Worm (Caenorhabditis elegans) whole organism, L1 larva: ENCODE results near the gene tat-3.

Experiments used
- C16A3.4 ChIP-seq: fragments of 150-350 bp; optimal IDR thresholded peaks from 2 replicates; lab custom pipeline; 2014; ENCODE audit warnings: missing biosample characterization, missing genetic modification characterization
- C34B4.2 ChIP-seq: sonication (generic microtip); optimal IDR thresholded peaks from 2 replicates; lab custom pipeline; 2017; ENCODE audit warnings: mild to moderate bottlenecking, missing genetic modification characterization, missing compliant biosample characterization
- Y116A8C.19 ChIP-seq: sonication (generic microtip); optimal IDR thresholded peaks from 2 replicates; lab custom pipeline; 2016; ENCODE audit warnings: missing compliant biosample characterization, missing genetic modification characterization, borderline replicate concordance
- aha-1 ChIP-seq: fragments of 150-350 bp; optimal IDR thresholded peaks from 2 replicates; lab custom pipeline; 2014; ENCODE audit warnings: missing biosample characterization, missing genetic modification characterization
- ceh-8 ChIP-seq: fragments of 200-800 bp; sonication (Bioruptor generic); optimal IDR thresholded peaks from 2 replicates; lab custom pipeline; 2018; ENCODE audit warnings: mild to moderate bottlenecking, missing genetic modification characterization, moderate library complexity, missing compliant biosample characterization
- ceh-82 ChIP-seq, 3 experiments: fragments of 150-350 bp in 1 of 3; sonication (generic microtip) in 2 of 3; optimal IDR thresholded peaks; 2 replicates each; lab custom pipeline; 2014 to 2017; ENCODE audit warnings: missing biosample characterization in 3 of 3, missing genetic modification characterization in 3 of 3
- ceh-88 ChIP-seq: fragments of 200-800 bp; sonication (Bioruptor generic); IDR thresholded peaks from 2 replicates; pipeline ENCODE4 v1.3.6; 2022; ENCODE audit warnings: missing genetic modification characterization, missing compliant biosample characterization
- ces-1 ChIP-seq: fragments of 150-350 bp; optimal IDR thresholded peaks from 2 replicates; lab custom pipeline; 2014; ENCODE audit warnings: missing biosample characterization, missing genetic modification reagents, missing genetic modification characterization
- efl-1 ChIP-seq, 4 experiments: fragments of 150-350 bp; optimal IDR thresholded peaks in 3 of 4; peaks in 1 of 4; 1 replicate in 1 of 4; 2 replicates in 3 of 4; lab custom pipeline; 2014; ENCODE audit warnings: missing biosample characterization in 2 of 4, missing genetic modification characterization in 2 of 4, missing genetic modification reagents in 2 of 4
- egl-27 ChIP-seq, 2 experiments: fragments of 150-350 bp in 1 of 2; sonication (generic microtip); optimal IDR thresholded peaks; 3 replicates each; lab custom pipeline; 2017 to 2018; ENCODE audit warnings: missing biosample characterization in 2 of 2, missing genetic modification characterization in 2 of 2, missing genetic modification reagents in 2 of 2
- fkh-10 ChIP-seq: sonication (generic microtip); optimal IDR thresholded peaks from 2 replicates; lab custom pipeline; 2017; ENCODE audit warnings: missing biosample characterization, missing genetic modification reagents, missing genetic modification characterization
- fkh-4 ChIP-seq: sonication (generic microtip); optimal IDR thresholded peaks from 2 replicates; lab custom pipeline; 2016; ENCODE audit warnings: missing compliant biosample characterization, missing genetic modification characterization, borderline replicate concordance
- fkh-8 ChIP-seq: sonication (generic microtip); optimal IDR thresholded peaks from 2 replicates; lab custom pipeline; 2016; ENCODE audit warnings: mild to moderate bottlenecking, missing genetic modification characterization, missing compliant biosample characterization
- hlh-4 ChIP-seq: sonication (generic microtip); optimal IDR thresholded peaks from 2 replicates; lab custom pipeline; 2016; ENCODE audit warnings: mild to moderate bottlenecking, missing genetic modification characterization, missing compliant biosample characterization
- hpl-2 ChIP-seq: fragments of 150-350 bp; optimal IDR thresholded peaks from 2 replicates; lab custom pipeline; 2014; ENCODE audit warnings: missing biosample characterization, missing genetic modification reagents, missing genetic modification characterization
- isw-1 ChIP-seq: fragments of 200-800 bp; sonication (Bioruptor generic); IDR thresholded peaks from 2 replicates; pipeline ENCODE4 v1.3.6; 2022; ENCODE audit warnings: missing genetic modification characterization, missing compliant biosample characterization
- jun-1 ChIP-seq: fragments of 150-350 bp; optimal IDR thresholded peaks from 2 replicates; lab custom pipeline; 2014; ENCODE audit warnings: missing biosample characterization, missing genetic modification reagents, missing genetic modification characterization
- lin-13 ChIP-seq: fragments of 150-350 bp; optimal IDR thresholded peaks from 2 replicates; lab custom pipeline; 2014; ENCODE audit warnings: missing biosample characterization, missing genetic modification reagents, missing genetic modification characterization
- lin-15B ChIP-seq: fragments of 150-350 bp; sonication (generic microtip); optimal IDR thresholded peaks from 3 replicates; lab custom pipeline; 2014; ENCODE audit warnings: missing biosample characterization, missing genetic modification characterization
- lir-3 ChIP-seq: sonication (generic microtip); optimal IDR thresholded peaks from 2 replicates; lab custom pipeline; 2016; ENCODE audit warnings: mild to moderate bottlenecking, missing genetic modification characterization, moderate library complexity, missing compliant biosample characterization; ENCODE audit not compliant: poor library complexity
- lsy-2 ChIP-seq, 2 experiments: fragments of 150-350 bp; optimal IDR thresholded peaks; 2 replicates each; lab custom pipeline; 2014; ENCODE audit warnings: missing biosample characterization in 2 of 2, missing genetic modification characterization in 2 of 2
- mab-9 ChIP-seq: fragments of 200-800 bp; sonication (Bioruptor generic); IDR thresholded peaks from 2 replicates; pipeline ENCODE4 v1.3.6; 2022; ENCODE audit warnings: missing genetic modification reagents, missing genetic modification characterization, missing compliant biosample characterization
- mdl-1 ChIP-seq, 2 experiments: fragments of 150-350 bp; optimal IDR thresholded peaks; 2 replicates each; lab custom pipeline; 2014 to 2017; ENCODE audit warnings: missing biosample characterization in 2 of 2, missing genetic modification characterization in 2 of 2, inconsistent platforms in 1 of 2
- nhr-11 ChIP-seq: fragments of 150-350 bp; optimal IDR thresholded peaks from 2 replicates; lab custom pipeline; 2014; ENCODE audit warnings: missing biosample characterization, missing genetic modification characterization
- nhr-12 ChIP-seq: sonication (generic microtip); optimal IDR thresholded peaks from 2 replicates; lab custom pipeline; 2017; ENCODE audit warnings: missing biosample characterization, missing genetic modification characterization
- nhr-19 ChIP-seq: fragments of 200-800 bp; sonication (Bioruptor generic); conservative IDR thresholded peaks from 2 replicates; pipeline ENCODE4 v1.3.6; 2022; ENCODE audit warnings: missing genetic modification characterization, missing compliant biosample characterization
- nhr-20 ChIP-seq: sonication (generic microtip); optimal IDR thresholded peaks from 2 replicates; lab custom pipeline; 2016; ENCODE audit warnings: mild to moderate bottlenecking, missing genetic modification characterization, missing compliant biosample characterization
- nhr-237 ChIP-seq: fragments of 150-350 bp; optimal IDR thresholded peaks from 2 replicates; lab custom pipeline; 2014; ENCODE audit warnings: missing biosample characterization, missing genetic modification characterization
- nhr-28 ChIP-seq: fragments of 150-350 bp; optimal IDR thresholded peaks from 2 replicates; lab custom pipeline; 2014; ENCODE audit warnings: missing biosample characterization, missing genetic modification characterization
- nhr-47 ChIP-seq: sonication (generic microtip); optimal IDR thresholded peaks from 2 replicates; lab custom pipeline; 2016; ENCODE audit warnings: mild to moderate bottlenecking, missing genetic modification characterization, moderate library complexity, missing compliant biosample characterization
- nhr-71 ChIP-seq: sonication (generic microtip); optimal IDR thresholded peaks from 2 replicates; lab custom pipeline; 2016; ENCODE audit warnings: mild to moderate bottlenecking, missing genetic modification characterization, moderate library complexity, missing compliant biosample characterization
- nhr-84 ChIP-seq: sonication (generic microtip); optimal IDR thresholded peaks from 2 replicates; lab custom pipeline; 2017; ENCODE audit warnings: missing biosample characterization, missing genetic modification characterization
- nhr-85 ChIP-seq: sonication (generic microtip); peaks from one replicate; lab custom pipeline; 2016; ENCODE audit warnings: missing genetic modification characterization, inconsistent platforms, missing compliant biosample characterization
- pag-3 ChIP-seq: sonication (generic microtip); optimal IDR thresholded peaks from 2 replicates; lab custom pipeline; 2017; ENCODE audit warnings: missing genetic modification characterization, mild to moderate bottlenecking, missing compliant biosample characterization, antibody characterized with exemption, borderline replicate concordance; ENCODE audit not compliant: insufficient read depth
- pqm-1 ChIP-seq: sonication (generic microtip); optimal IDR thresholded peaks from 3 replicates; lab custom pipeline; 2017; ENCODE audit warnings: missing biosample characterization, missing genetic modification characterization
- skn-1 ChIP-seq: fragments of 150-350 bp; optimal IDR thresholded peaks from 2 replicates; lab custom pipeline; 2014; ENCODE audit warnings: missing biosample characterization, missing genetic modification characterization
- snu-23 ChIP-seq: sonication (generic microtip); optimal IDR thresholded peaks from 2 replicates; lab custom pipeline; 2016; ENCODE audit warnings: missing genetic modification characterization, missing compliant biosample characterization
- sptf-1 ChIP-seq: fragments of 150-350 bp; optimal IDR thresholded peaks from 2 replicates; lab custom pipeline; 2014; ENCODE audit warnings: missing biosample characterization, missing genetic modification characterization
- sup-37 ChIP-seq: fragments of 200-800 bp; sonication (Bioruptor generic); optimal IDR thresholded peaks from 2 replicates; lab custom pipeline; 2018; ENCODE audit warnings: mild to moderate bottlenecking, missing genetic modification characterization, missing compliant biosample characterization
- tbx-2 ChIP-seq: sonication (generic microtip); optimal IDR thresholded peaks from 2 replicates; lab custom pipeline; 2016; ENCODE audit warnings: missing genetic modification characterization, missing compliant biosample characterization
- tlp-1 ChIP-seq: fragments of 150-350 bp; optimal IDR thresholded peaks from 2 replicates; lab custom pipeline; 2014; ENCODE audit warnings: missing biosample characterization, missing genetic modification characterization
- unc-30 ChIP-seq: sonication (generic microtip); optimal IDR thresholded peaks from 2 replicates; lab custom pipeline; 2017; ENCODE audit warnings: missing biosample characterization, missing genetic modification characterization
- unc-62 ChIP-seq: fragments of 150-350 bp; optimal IDR thresholded peaks from 2 replicates; lab custom pipeline; 2014; ENCODE audit warnings: missing biosample characterization, missing genetic modification reagents, missing genetic modification characterization
- unc-86 ChIP-seq: sonication (generic microtip); optimal IDR thresholded peaks from 2 replicates; lab custom pipeline; 2016; ENCODE audit warnings: missing genetic modification characterization, missing compliant biosample characterization
- unc-98 ChIP-seq: fragments of 200-800 bp; sonication (Bioruptor generic); IDR thresholded peaks from 2 replicates; pipeline ENCODE4 v1.3.6; 2022; ENCODE audit warnings: missing genetic modification characterization, missing compliant biosample characterization
- vab-15 ChIP-seq: sonication (generic microtip); optimal IDR thresholded peaks from 2 replicates; lab custom pipeline; 2017; ENCODE audit warnings: missing genotype, mild to moderate bottlenecking, missing genetic modification characterization, missing compliant biosample characterization
- xbp-1 ChIP-seq: sonication (generic microtip); optimal IDR thresholded peaks from 2 replicates; lab custom pipeline; 2016; ENCODE audit warnings: missing genetic modification characterization, missing compliant biosample characterization
- zag-1 ChIP-seq: fragments of 150-350 bp; optimal IDR thresholded peaks from 2 replicates; lab custom pipeline; 2014; ENCODE audit warnings: missing biosample characterization, missing genetic modification characterization
- ztf-11 ChIP-seq, 2 experiments: sonication (generic microtip); optimal IDR thresholded peaks; 2 replicates each; lab custom pipeline; 2016 to 2017; ENCODE audit warnings: missing genetic modification characterization in 2 of 2, missing biosample characterization in 1 of 2, missing compliant biosample characterization in 1 of 2
- ztf-4 ChIP-seq: fragments of 150-350 bp; optimal IDR thresholded peaks from 2 replicates; lab custom pipeline; 2014; ENCODE audit warnings: missing biosample characterization, missing genetic modification characterization

tat-3 gene

DNA sequence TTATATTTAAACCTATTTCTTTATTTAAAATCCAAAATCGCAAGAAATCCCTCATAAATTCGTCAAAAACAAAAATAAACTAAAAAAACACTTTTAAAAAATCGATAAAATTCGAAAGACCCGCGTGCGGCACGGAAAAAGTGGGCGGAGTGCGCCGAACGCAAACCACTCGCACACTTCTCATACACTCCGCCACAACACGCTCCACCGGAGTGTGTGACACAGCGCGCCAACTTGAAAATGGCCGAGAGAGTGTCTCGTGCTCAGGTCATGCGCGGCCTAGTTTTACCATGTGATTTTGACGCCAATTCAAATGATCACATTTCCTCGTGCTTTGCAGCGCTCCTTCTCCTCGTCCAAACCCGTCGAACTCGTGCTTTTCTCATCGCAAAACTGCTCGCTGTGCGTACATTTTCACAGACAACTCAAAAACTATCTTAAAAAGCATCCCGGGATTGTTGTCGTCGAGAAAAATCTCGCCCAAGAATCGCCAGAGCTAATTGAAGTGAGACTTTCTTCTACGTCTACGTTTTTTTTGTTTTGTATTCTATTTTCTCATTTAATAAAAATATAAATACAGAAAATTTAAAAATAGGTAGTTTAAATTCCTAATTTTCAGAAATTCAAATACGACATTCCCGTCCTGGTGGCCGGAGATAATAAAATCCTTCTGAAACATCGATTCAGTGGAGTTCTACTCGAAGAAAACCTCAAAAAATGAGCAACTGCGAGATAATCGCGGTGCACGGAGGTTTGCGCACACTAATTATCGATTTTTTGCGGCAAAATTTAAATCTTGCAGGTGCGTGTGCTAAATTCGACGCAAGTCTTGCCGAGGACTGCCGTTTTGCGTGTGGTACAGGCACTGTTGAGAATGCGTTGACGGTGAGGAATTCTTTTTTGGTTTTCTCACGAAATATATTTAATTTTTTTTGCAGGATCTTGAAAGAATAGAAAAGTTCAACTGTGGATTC is 28.8 kb upstream of the tat-3 start, which contains the start of gene tasp-1 (continued):
- peak; percentile 96 for TF ChIP-seq zag-1 (tag; lab: Kevin White, UChicago)
- peak; percentile 96 to 100 for TF ChIP-seq mdl-1 (tag; optimal IDR thresholded peaks at IDR 0.05; lab: Kevin White, UChicago)
- TF ChIP-seq aha-1 (tag; lab: Kevin White, UChicago), result peak; percentile 98
- peak; percentile 100 for TF ChIP-seq lin-15B
- TF ChIP-seq xbp-1 (tag; lab: Kevin White, UChicago), result peak; percentile 99
- peak; percentile 100 for TF ChIP-seq vab-15 (tag; lab: Kevin White, UChicago)
- peak; percentile 100 for TF ChIP-seq ceh-88 (GFP tag; lab: Robert Waterston, UW)
- TF ChIP-seq sup-37 (GFP tag; lab: Kevin White, UChicago), result peak; percentile 100
- TF ChIP-seq snu-23, result peak; percentile 100
- peak; percentile 98 for TF ChIP-seq nhr-11
- peak; percentile 95 for TF ChIP-seq Y116A8C.19 (tag; lab: Kevin White, UChicago)
- peak; percentile 100 for TF ChIP-seq nhr-85
- peak; percentile 19 for TF ChIP-seq unc-30 (tag; lab: Kevin White, UChicago)
- peak; percentile 1 for TF ChIP-seq pag-3 (tag; lab: Kevin White, UChicago)
- peak; percentile 91 for TF ChIP-seq ces-1 (GFP tag; lab: Kevin White, UChicago)
- TF ChIP-seq isw-1 (GFP tag; lab: Robert Waterston, UW), result peak; percentile 100
- peak; percentile 100 for TF ChIP-seq fkh-10 (GFP tag; lab: Kevin White, UChicago)
- peak; percentile 91 for TF ChIP-seq unc-62 (GFP tag; lab: Kevin White, UChicago)
- TF ChIP-seq nhr-28, result peak; percentile 57
- TF ChIP-seq lin-13 (GFP tag; lab: Kevin White, UChicago), result peak; percentile 100
- peak; percentile 48 for TF ChIP-seq hlh-4 (tag; lab: Kevin White, UChicago)
- TF ChIP-seq fkh-8 (tag; lab: Kevin White, UChicago), result peak; percentile 100
- peak; percentile 100 for TF ChIP-seq mab-9 (GFP tag; lab: Robert Waterston, UW)
- no peak for TF ChIP-seq sptf-1 (tag; lab: Kevin White, UChicago)
- TF ChIP-seq efl-1 (optimal IDR thresholded peaks at IDR 0.05; lab: Kevin White, UChicago), result peak; percentile 100
- TF ChIP-seq efl-1 (GFP tag; optimal IDR thresholded peaks at IDR 0.05 in 1 of 2; lab: Kevin White, UChicago), result peak; percentile 99 to 100
- peak; percentile 99 for TF ChIP-seq skn-1 (tag; lab: Kevin White, UChicago)
- peak; percentile 99 for TF ChIP-seq nhr-237 (tag; lab: Kevin White, UChicago)
- TF ChIP-seq nhr-84 (tag; lab: Kevin White, UChicago), result peak; percentile 90
- no peak for TF ChIP-seq tlp-1 (tag; lab: Kevin White, UChicago)
- TF ChIP-seq C34B4.2 (tag; lab: Kevin White, UChicago), result peak; percentile 96
- peak; percentile 100 for TF ChIP-seq nhr-19 (GFP tag; lab: Robert Waterston, UW)
- peak; percentile 100 for TF ChIP-seq ztf-4
- peak; percentile 98 to 99 for TF ChIP-seq lsy-2 (tag; optimal IDR thresholded peaks at IDR 0.05; lab: Kevin White, UChicago)
- no peak for TF ChIP-seq hpl-2 (GFP tag; lab: Kevin White, UChicago)
- peak; percentile 99 for TF ChIP-seq ceh-8 (GFP tag; lab: Kevin White, UChicago)
- TF ChIP-seq nhr-47, result peak; percentile 100
- peak; percentile 100 for TF ChIP-seq unc-98 (GFP tag; lab: Robert Waterston, UW)
- peak; percentile 100 for TF ChIP-seq ceh-82 (tag; optimal IDR thresholded peaks at IDR 0.05; lab: Kevin White, UChicago)
- peak; percentile 100 for TF ChIP-seq jun-1
- peak; percentile 76 for TF ChIP-seq nhr-12 (tag; lab: Kevin White, UChicago)
- peak; percentile 99 for TF ChIP-seq lir-3 (tag; lab: Kevin White, UChicago)
- peak; percentile 100 for TF ChIP-seq tbx-2 (tag; lab: Kevin White, UChicago)
- TF ChIP-seq unc-86 (tag; lab: Kevin White, UChicago), result peak; percentile 100
- TF ChIP-seq pqm-1 (tag; lab: Kevin White, UChicago), result peak; percentile 93
- TF ChIP-seq fkh-4, result peak; percentile 98
- TF ChIP-seq ztf-11 (tag; optimal IDR thresholded peaks at IDR 0.05; lab: Kevin White, UChicago), result peak in 1 of 2 experiments; percentile 100
- TF ChIP-seq nhr-71, result peak; percentile 100
- peak; percentile 94 to 95 for TF ChIP-seq egl-27 (tag; optimal IDR thresholded peaks at IDR 0.05; lab: Kevin White, UChicago)
- TF ChIP-seq nhr-20 (tag; lab: Kevin White, UChicago), result peak; percentile 100
- TF ChIP-seq C16A3.4, result peak; percentile 100
